Worm (Caenorhabditis elegans): ENCODE measurements around the gene T16G1.2.
A peak's percentile ranks its signal among the peaks of the same experiment; 100 is the strongest.

DNA sequence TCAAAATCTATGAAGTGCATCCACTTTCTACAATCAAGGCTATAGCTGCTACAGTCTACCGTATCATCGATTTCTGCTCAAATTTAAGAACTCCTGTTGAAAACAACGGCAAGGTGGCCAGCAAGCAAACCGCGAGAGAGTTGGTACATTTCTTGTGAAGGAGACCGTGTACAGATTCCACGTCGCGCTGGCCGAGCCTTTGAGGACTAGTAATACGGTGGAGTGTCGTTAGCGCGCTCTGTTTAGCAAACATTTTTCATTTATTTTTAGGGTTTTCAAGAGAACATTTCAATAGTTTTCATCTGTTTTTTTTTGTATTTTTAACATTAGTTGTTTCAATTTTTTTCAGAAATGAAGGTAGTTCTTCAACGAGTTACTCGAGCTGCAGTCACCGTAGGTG lies 23.0 kb downstream of the T16G1.2 start, which contains the start of gene pqn-68:
- TF ChIP-seq pha-4 (tag; optimal IDR thresholded peaks at IDR 0.05) (no peak), unc-62 (GFP tag; optimal IDR thresholded peaks at IDR 0.05) (no peak), nhr-179 (tag; optimal IDR thresholded peaks at IDR 0.05) (no peak), lin-54 (GFP tag; optimal IDR thresholded peaks at IDR 0.05) (no peak), mxl-1 (tag; optimal IDR thresholded peaks at IDR 0.05) (no peak), lin-35 (GFP tag; optimal IDR thresholded peaks at IDR 0.05) (no peak), ets-4 (GFP tag; optimal IDR thresholded peaks at IDR 0.05) (no peak), bed-1 (GFP tag; IDR thresholded peaks at IDR 0.05) (no peak), xnd-1 (tag; optimal IDR thresholded peaks at IDR 0.05) (no peak), mcd-1 (GFP tag; IDR thresholded peaks at IDR 0.05) (0 out of 2 replicates have a peak, but pooled peaks have one; percentile 24), C06A6.2 (GFP tag; conservative IDR thresholded peaks at IDR 0.05) (no peak), lsl-1 (GFP tag; optimal IDR thresholded peaks at IDR 0.05) (no peak), Y56A3A.18 (GFP tag; IDR thresholded peaks at IDR 0.05) (no peak)

Measured in whole organism, young adult.